Worm (Caenorhabditis elegans): ENCODE results near the gene lat-1.

lat-1 gene

DNA sequence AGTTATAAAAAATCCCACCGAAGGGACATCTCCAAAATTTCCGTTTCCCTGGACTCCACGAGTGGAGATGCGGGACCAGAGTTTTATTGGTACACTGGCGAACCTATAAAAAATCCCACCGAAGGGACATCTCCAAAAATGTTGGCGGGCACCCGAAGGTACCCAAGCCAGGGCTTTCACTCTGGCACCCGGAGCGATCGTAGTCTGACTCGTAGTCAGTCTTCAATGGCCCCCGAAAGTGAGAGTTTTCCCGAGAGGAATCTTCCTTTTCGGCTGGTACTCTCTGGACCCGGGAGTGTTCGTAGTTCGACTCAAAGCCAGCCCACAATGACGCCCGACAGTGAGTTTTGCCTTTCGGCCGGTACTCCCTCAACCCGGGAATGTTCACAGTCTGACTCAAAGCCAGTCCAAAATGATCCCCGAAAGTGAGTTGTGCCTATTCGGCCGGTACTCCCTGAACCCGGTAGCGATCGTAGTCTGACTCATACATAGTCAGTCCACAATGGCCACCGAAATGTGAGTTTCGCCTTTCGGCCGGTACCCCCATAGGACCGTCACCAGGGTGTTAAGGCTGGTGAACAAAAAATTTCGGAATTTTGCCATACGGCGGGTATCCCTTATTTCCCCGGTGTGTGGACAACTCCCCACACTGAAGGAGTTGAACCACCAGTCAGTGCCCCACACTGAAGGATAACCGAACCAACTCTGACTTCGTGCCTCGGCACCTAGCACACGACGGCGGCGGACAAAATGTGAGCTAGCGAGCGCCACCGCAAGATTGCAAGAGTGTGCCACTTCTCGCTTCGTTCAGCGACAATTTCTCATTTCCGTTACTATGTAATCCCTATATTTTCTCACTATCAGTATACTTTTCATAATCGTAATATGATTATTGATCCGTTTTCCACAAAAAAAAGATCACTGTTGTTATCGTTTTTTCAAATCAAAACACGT is 19.3 kb upstream of the lat-1 start:
- TF ChIP-seq D2030.7 (GFP tag; IDR thresholded peaks at IDR 0.05) (no peak), ztf-28 (GFP tag; IDR thresholded peaks at IDR 0.05) (no peak), tbp1 (GFP tag; optimal IDR thresholded peaks at IDR 0.05) (peak; percentile 50), attf-6 (GFP tag; IDR thresholded peaks at IDR 0.05) (peak; percentile 83), B0336.3 (GFP tag; IDR thresholded peaks at IDR 0.05) (peak; percentile 53; the same call in 1 of the 2 replicates), nfyb-1 (GFP tag; IDR thresholded peaks at IDR 0.05) (no peak), ceh-91 (GFP tag; IDR thresholded peaks at IDR 0.05) (no peak), hmg-20 (GFP tag; IDR thresholded peaks at IDR 0.05) (no peak), lsl-1 (GFP tag; optimal IDR thresholded peaks at IDR 0.05) (peak; percentile 44), snpc-4 (GFP tag; optimal IDR thresholded peaks at IDR 0.05) (peak; percentile 85), snpc-4 (tag; optimal IDR thresholded peaks at IDR 0.05) (peak; percentile 68 to 96 (median 90)), snpc-1.1 (tag; optimal IDR thresholded peaks at IDR 0.05; ENCODE audit: insufficient read depth) (peak; percentile 85), ztf-26 (tag; optimal IDR thresholded peaks at IDR 0.05) (no peak), zfh-2 (GFP tag; conservative IDR thresholded peaks at IDR 0.05) (peak; percentile 39; the same call in 1 of the 2 replicates), dpff-1 (tag; optimal IDR thresholded peaks at IDR 0.05) (no peak), him-1 (tag; optimal IDR thresholded peaks at IDR 0.05) (no peak), sdz-38 (tag; optimal IDR thresholded peaks at IDR 0.05) (no peak), F49E8.2 (tag; optimal IDR thresholded peaks at IDR 0.05; ENCODE audit: insufficient read depth) (peak; percentile 23), dox-1 (GFP tag; IDR thresholded peaks at IDR 0.05) (peak; percentile 17; the same call in 1 of the 2 replicates), hmg-1.2 (GFP tag; IDR thresholded peaks at IDR 0.05) (peak; percentile 73), madf-8 (GFP tag; conservative IDR thresholded peaks at IDR 0.05) (0 out of 2 replicates have a peak, but pooled peaks have one; percentile 26), pbrm-1 (GFP tag; IDR thresholded peaks at IDR 0.05) (peak; percentile 50)

DNA sequence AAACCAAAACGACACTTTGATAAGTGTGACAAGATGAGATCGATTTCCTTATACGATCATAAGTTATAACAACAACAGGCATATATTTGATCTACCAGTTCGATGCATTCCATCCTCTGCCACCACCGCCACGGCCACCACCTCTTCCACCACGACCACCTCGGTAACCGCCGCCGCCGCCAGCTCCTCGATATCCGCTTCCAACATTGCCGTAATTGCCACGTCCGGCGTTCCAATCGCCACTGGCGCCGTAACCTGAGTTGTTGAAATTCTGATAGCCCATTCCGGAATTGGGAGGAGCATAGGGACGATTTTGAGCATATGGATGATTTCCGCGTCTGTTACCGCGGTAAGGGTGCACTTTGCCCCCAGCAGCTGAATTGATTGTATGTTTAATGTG is 18.1 kb upstream of the lat-1 start:
- TF ChIP-seq F57A8.1 (GFP tag; optimal IDR thresholded peaks at IDR 0.05) (no peak), snpc-3.4 (tag; optimal IDR thresholded peaks at IDR 0.05) (no peak), unc-130 (GFP tag; optimal IDR thresholded peaks at IDR 0.05) (no peak), dox-1 (GFP tag; IDR thresholded peaks at IDR 0.05) (no peak), Y53G8AR.9 (GFP tag; conservative IDR thresholded peaks at IDR 0.05) (no peak), atf-7 (tag; optimal IDR thresholded peaks at IDR 0.05) (no peak), Y95B8A.8 (GFP tag; IDR thresholded peaks at IDR 0.05) (no peak), attf-6 (GFP tag; IDR thresholded peaks at IDR 0.05) (no peak), zfh-2 (GFP tag; conservative IDR thresholded peaks at IDR 0.05) (peak; percentile 82), ceh-100 (GFP tag; IDR thresholded peaks at IDR 0.05) (no peak), hsf-1 (GFP tag; IDR thresholded peaks at IDR 0.05) (0 out of 2 replicates have a peak, but pooled peaks have one; percentile 35), chd-7 (tag; optimal IDR thresholded peaks at IDR 0.05) (peak; percentile 19), egrh-3 (GFP tag; IDR thresholded peaks at IDR 0.05) (no peak; the same call in 1 of the 2 replicates)

DNA sequence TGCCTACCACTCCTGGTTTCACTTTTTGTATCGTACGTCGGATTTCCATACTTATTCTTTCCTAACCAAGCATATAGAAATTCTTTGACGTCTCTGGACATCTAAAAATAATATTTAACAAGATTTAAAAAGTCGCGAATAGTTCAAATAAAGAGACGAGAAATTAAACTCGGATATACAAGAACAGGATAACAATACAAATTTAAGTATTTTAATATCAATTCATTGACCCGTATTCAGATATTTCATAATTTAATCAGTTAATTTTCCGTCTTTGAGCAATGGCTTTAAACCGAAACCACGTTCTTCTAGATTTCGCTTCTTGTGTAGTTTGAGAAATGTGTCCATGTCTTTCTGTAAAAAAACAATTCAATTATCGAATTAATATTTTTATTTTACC is 13.1 kb upstream of the lat-1 start, which contains the start of gene rha-1:
TSS of gene rha-1 (minus strand) at position 101 of the 400 bp plus-strand sequence.
- no peak for TF ChIP-seq lsl-1 (GFP tag; optimal IDR thresholded peaks at IDR 0.05)
- no peak for TF ChIP-seq F23B12.7 (tag; optimal IDR thresholded peaks at IDR 0.05; ENCODE audit: insufficient read depth)
- TF ChIP-seq pha-4 (tag; optimal IDR thresholded peaks at IDR 0.05), result no peak
- TF ChIP-seq ama-1 (optimal IDR thresholded peaks at IDR 0.05), result no peak
- no peak for TF ChIP-seq ama-1 (GFP tag; optimal IDR thresholded peaks at IDR 0.05)
- TF ChIP-seq dpff-1 (tag; optimal IDR thresholded peaks at IDR 0.05), result no peak
- no peak for TF ChIP-seq lin-26 (GFP tag; IDR thresholded peaks at IDR 0.05)
- TF ChIP-seq F33H1.4 (GFP tag; IDR thresholded peaks at IDR 0.05), result no peak
- TF ChIP-seq Y67H2A.10 (GFP tag; conservative IDR thresholded peaks at IDR 0.05), result no peak
- no peak for TF ChIP-seq nhr-80 (tag; optimal IDR thresholded peaks at IDR 0.05)
- TF ChIP-seq egl-18 (GFP tag; IDR thresholded peaks at IDR 0.05), result no peak
- no peak for TF ChIP-seq attf-5 (GFP tag; optimal IDR thresholded peaks at IDR 0.05)
- no peak for TF ChIP-seq F57C9.4 (tag; optimal IDR thresholded peaks at IDR 0.05)
- TF ChIP-seq gei-17 (GFP tag; optimal IDR thresholded peaks at IDR 0.05), result no peak
- no peak for TF ChIP-seq F57A8.1 (GFP tag; optimal IDR thresholded peaks at IDR 0.05)
- TF ChIP-seq aptf-2 (GFP tag; conservative IDR thresholded peaks at IDR 0.05), result no peak

Data from whole organism, young adult.